Worm (Caenorhabditis elegans): Measurements from ENCODE around the gene his-16.
A peak's percentile ranks its signal among the peaks of the same experiment; 100 is the strongest.
"Not testable (repeated sequence)": the region's sequence is repeated elsewhere in the genome, so short reads cannot be mapped to it uniquely, and the experiment has no call there.

his-16 gene

ce11 chrII:13838403-13838802 is 20.5 kb upstream of the his-16 start:
- TF ChIP-seq sma-3 (GFP tag; optimal IDR thresholded peaks at IDR 0.05), result no peak
- no peak for TF ChIP-seq unc-62 (GFP tag; optimal IDR thresholded peaks at IDR 0.05)
- no peak for TF ChIP-seq ztf-4 (tag; optimal IDR thresholded peaks at IDR 0.05)
- TF ChIP-seq mab-5 (tag; optimal IDR thresholded peaks at IDR 0.05), result no peak
- TF ChIP-seq nhr-25 (tag; optimal IDR thresholded peaks at IDR 0.05), result no peak
- no peak for TF ChIP-seq zag-1 (tag; optimal IDR thresholded peaks at IDR 0.05)
- no peak for TF ChIP-seq egl-27 (tag; optimal IDR thresholded peaks at IDR 0.05)
- no peak for TF ChIP-seq nhr-237 (tag; optimal IDR thresholded peaks at IDR 0.05)
- no peak for TF ChIP-seq R02D3.7 (tag; optimal IDR thresholded peaks at IDR 0.05)
- TF ChIP-seq gmeb-1 (tag; optimal IDR thresholded peaks at IDR 0.05), result no peak
- TF ChIP-seq nhr-12 (tag; optimal IDR thresholded peaks at IDR 0.05), result no peak

ce11 chrII:13835724-13836307 is 17.9 kb upstream of the his-16 start, which contains the start of gene ins-37:
Gene ins-37 (minus strand): TSS chrII:13836107.
- TF ChIP-seq nhr-11, C34F6.9, elt-1 (tag; optimal IDR thresholded peaks at IDR 0.05): not testable (repeated sequence)

ce11 chrII:13834380-13835194 is 16.6 kb upstream of the his-16 start:
- TF ChIP-seq nhr-237 (tag; optimal IDR thresholded peaks at IDR 0.05) (peak; percentile 44), skn-1 (tag; optimal IDR thresholded peaks at IDR 0.05) (no peak), unc-39 (tag; optimal IDR thresholded peaks at IDR 0.05) (no peak), nhr-21 (tag; optimal IDR thresholded peaks at IDR 0.05) (peak; percentile 96), ceh-16 (tag; optimal IDR thresholded peaks at IDR 0.05) (peak; percentile 84), mdl-1 (tag; optimal IDR thresholded peaks at IDR 0.05) (peak; percentile 61 to 62), lin-11 (tag; optimal IDR thresholded peaks at IDR 0.05) (peak; percentile 94), lin-13 (GFP tag; optimal IDR thresholded peaks at IDR 0.05) (peak; percentile 93), mbf-1 (tag; optimal IDR thresholded peaks at IDR 0.05) (peak; percentile 27), nhr-25 (tag; optimal IDR thresholded peaks at IDR 0.05) (peak; percentile 91), unc-62 (GFP tag; optimal IDR thresholded peaks at IDR 0.05) (no peak), nhr-6 (tag; optimal IDR thresholded peaks at IDR 0.05) (peak; percentile 92), egl-27 (tag; optimal IDR thresholded peaks at IDR 0.05) (peak; percentile 55), F13H6.1 (tag; optimal IDR thresholded peaks at IDR 0.05) (peak; percentile 92), nhr-12 (tag; optimal IDR thresholded peaks at IDR 0.05) (peak; percentile 47), crh-2 (tag; optimal IDR thresholded peaks at IDR 0.05) (peak; percentile 91), lsy-2 (tag; optimal IDR thresholded peaks at IDR 0.05) (peak; percentile 89 to 94), mab-5 (tag; optimal IDR thresholded peaks at IDR 0.05) (peak; percentile 77), gmeb-1 (tag; optimal IDR thresholded peaks at IDR 0.05) (peak; percentile 84), aly-2 (tag; optimal IDR thresholded peaks at IDR 0.05) (no peak), ztf-11 (tag; optimal IDR thresholded peaks at IDR 0.05) (no peak), ama-1 (optimal IDR thresholded peaks at IDR 0.05) (peak; percentile 76), zag-1 (tag; optimal IDR thresholded peaks at IDR 0.05) (peak; percentile 76), fos-1 (tag; optimal IDR thresholded peaks at IDR 0.05) (peak; percentile 71), nhr-77 (tag; optimal IDR thresholded peaks at IDR 0.05) (peak; percentile 88), elt-3 (tag; optimal IDR thresholded peaks at IDR 0.05) (no peak), dmd-4 (tag; optimal IDR thresholded peaks at IDR 0.05) (peak; percentile 37), ZK546.5 (tag; optimal IDR thresholded peaks at IDR 0.05) (no peak), ceh-82 (tag; optimal IDR thresholded peaks at IDR 0.05) (peak; percentile 58), R02D3.7 (tag; optimal IDR thresholded peaks at IDR 0.05) (peak; percentile 43), lin-39 (tag; optimal IDR thresholded peaks at IDR 0.05) (no peak), blmp-1 (tag; optimal IDR thresholded peaks at IDR 0.05; ENCODE audit: insufficient read depth) (peak; percentile 68), alr-1 (tag; optimal IDR thresholded peaks at IDR 0.05) (peak; percentile 84), unc-55 (GFP tag; optimal IDR thresholded peaks at IDR 0.05) (peak; percentile 98), ztf-1 (GFP tag; conservative IDR thresholded peaks at IDR 0.05) (no peak), Y55F3AM.14 (GFP tag; optimal IDR thresholded peaks at IDR 0.05) (peak; percentile 89), sem-4 (tag; optimal IDR thresholded peaks at IDR 0.05) (peak; percentile 97), nhr-11 (tag; optimal IDR thresholded peaks at IDR 0.05) (no peak), C34F6.9 (tag; optimal IDR thresholded peaks at IDR 0.05) (peak; percentile 92), nhr-23 (tag; optimal IDR thresholded peaks at IDR 0.05) (no peak), sma-3 (GFP tag; optimal IDR thresholded peaks at IDR 0.05) (peak; percentile 92), peb-1 (tag; optimal IDR thresholded peaks at IDR 0.05) (no peak), ztf-4 (tag; optimal IDR thresholded peaks at IDR 0.05) (peak; percentile 85), nhr-10 (tag; optimal IDR thresholded peaks at IDR 0.05) (no peak), elt-1 (tag; optimal IDR thresholded peaks at IDR 0.05) (no peak), nhr-129 (tag; optimal IDR thresholded peaks at IDR 0.05) (peak; percentile 86)
